Fruit fly (Drosophila melanogaster) whole organism, pupa: ENCODE results near the gene betaCOP.
A peak's percentile ranks its signal among the peaks of the same experiment; 100 is the strongest.

ENCODE experiments used
- CG15710 ChIP-seq: fragments of 200-800 bp; sonication (Bioruptor generic); optimal IDR thresholded peaks from 2 replicates; lab custom pipeline; 2018; ENCODE audit warnings: missing biosample characterization, mild to moderate bottlenecking, missing genetic modification characterization, moderate library complexity
- CG17806 ChIP-seq: fragments of 200-800 bp; sonication (Bioruptor generic); optimal IDR thresholded peaks from 2 replicates; lab custom pipeline; 2018; ENCODE audit warnings: missing biosample characterization, mild to moderate bottlenecking, missing genetic modification characterization, moderate library complexity
- CG32121 ChIP-seq: fragments of 200-800 bp; sonication (Bioruptor generic); IDR thresholded peaks from 2 replicates; pipeline ENCODE4 v1.3.6; 2022; ENCODE audit warnings: missing biosample characterization, missing genetic modification characterization
- Ets98B ChIP-seq: fragments of 200-800 bp; sonication (Bioruptor generic); IDR thresholded peaks from 2 replicates; pipeline ENCODE4 v1.3.6; 2022; ENCODE audit warnings: missing biosample characterization, missing genetic modification characterization
- Snoo ChIP-seq: fragments of 200-800 bp; sonication (Bioruptor generic); optimal IDR thresholded peaks from 3 replicates; lab custom pipeline; 2017; ENCODE audit warnings: missing biosample characterization, mild to moderate bottlenecking, missing genetic modification characterization, inconsistent platforms
- gl ChIP-seq: fragments of 200-800 bp; sonication (Bioruptor generic); optimal IDR thresholded peaks from 2 replicates; lab custom pipeline; 2018; ENCODE audit warnings: missing biosample characterization, mild to moderate bottlenecking, missing genetic modification characterization

DNA sequence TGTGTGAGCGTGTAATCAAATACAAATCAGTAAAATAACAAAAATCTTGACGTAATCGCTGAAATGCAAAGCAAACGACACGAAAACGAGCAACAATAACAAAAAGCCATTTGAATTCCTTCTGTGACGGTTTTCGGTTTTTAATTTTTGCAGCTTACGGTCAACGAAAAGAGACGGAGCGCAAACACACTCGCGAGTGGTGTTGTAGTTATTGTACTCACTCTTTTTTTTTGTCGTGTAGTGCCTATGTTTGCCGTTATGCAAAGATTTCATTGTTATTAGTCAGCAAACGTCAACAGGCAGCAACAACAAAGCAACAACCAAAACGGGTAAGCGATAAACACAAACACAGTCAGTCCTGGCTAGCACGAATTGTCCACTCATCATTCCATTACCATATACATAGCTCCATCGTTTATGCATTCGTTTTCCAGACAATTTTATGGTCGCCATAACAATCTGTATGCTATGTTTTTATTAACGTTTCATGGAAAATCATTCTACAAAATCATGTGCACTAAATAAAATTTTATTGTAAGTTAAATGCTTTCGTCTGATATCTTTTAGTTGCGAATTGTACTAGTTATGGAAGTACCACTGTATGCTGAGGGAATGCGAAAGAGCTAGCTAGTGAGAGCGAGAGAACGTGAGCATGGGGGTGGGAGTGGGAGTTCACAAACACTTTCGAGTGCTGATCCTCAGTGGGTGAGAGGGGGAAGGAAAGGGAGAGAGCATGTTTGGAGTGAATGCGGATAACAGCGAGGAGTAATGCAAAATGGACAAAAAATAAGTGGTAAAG is 18.0 kb downstream of the betaCOP start:
- peak; percentile 74 for TF ChIP-seq CG15710 (tag; lab: Kevin White, UChicago)
- peak; percentile 70 for TF ChIP-seq Ets98B
- peak; percentile 24 for TF ChIP-seq gl
- peak; percentile 57 for TF ChIP-seq Snoo (tag; lab: Kevin White, UChicago)
- peak; percentile 81 for TF ChIP-seq CG32121 (GFP tag; lab: Robert Waterston, UW)
- peak; percentile 37 for TF ChIP-seq CG17806
